Worm (Caenorhabditis elegans): ENCODE results near the gene msp-19.
"Not testable (repeated sequence)": the region's sequence is repeated elsewhere in the genome, so short reads cannot be mapped to it uniquely, and the experiment has no call there.

msp-19 gene

ce11 chrIV:5295240-5295639, 34.9 kb downstream of the msp-19 start, which contains the start of gene msp-51:
Gene msp-51 (minus strand): TSS chrIV:5295340.
- not testable (repeated sequence) for TF ChIP-seq tbx-9 (tag; optimal IDR thresholded peaks at IDR 0.05; ENCODE audit: borderline replicate concordance); madf-8 (GFP tag; conservative IDR thresholded peaks at IDR 0.05); nhr-179 (tag; optimal IDR thresholded peaks at IDR 0.05)

- TF ChIP-seq nfya-1 (tag; optimal IDR thresholded peaks at IDR 0.05; ENCODE audit: borderline replicate concordance, insufficient read depth): no peak
- no peak for TF ChIP-seq K12H6.12 (tag; optimal IDR thresholded peaks at IDR 0.05)
- TF ChIP-seq Y95B8A.8 (GFP tag; IDR thresholded peaks at IDR 0.05): no peak
- no peak for TF ChIP-seq ceh-79 (tag; optimal IDR thresholded peaks at IDR 0.05)
- no peak for TF ChIP-seq lag-1 (GFP tag; IDR thresholded peaks at IDR 0.05)
- no peak for TF ChIP-seq nfya-2 (GFP tag; IDR thresholded peaks at IDR 0.05)
- no peak for TF ChIP-seq B0035.1 (tag; optimal IDR thresholded peaks at IDR 0.05)
- no peak for TF ChIP-seq cebp-1 (GFP tag; IDR thresholded peaks at IDR 0.05)
- no peak for TF ChIP-seq cebp-1 (tag; optimal IDR thresholded peaks at IDR 0.05)
- TF ChIP-seq nhr-27 (tag; optimal IDR thresholded peaks at IDR 0.05): no peak
- no peak for TF ChIP-seq bed-1 (GFP tag; IDR thresholded peaks at IDR 0.05)
- TF ChIP-seq ceh-40 (GFP tag; IDR thresholded peaks at IDR 0.05): no peak
- no peak for TF ChIP-seq unc-130 (GFP tag; optimal IDR thresholded peaks at IDR 0.05)
These were observed 37.1 kb downstream of the msp-19 start, which contains the start of the genes ZK354.6 and msp-113 for ce11 chrIV:5297436-5298012. Gene ZK354.6 (minus strand): TSS chrIV:5297536. Gene msp-113 (plus strand): TSS chrIV:5297962.

- TF ChIP-seq egrh-3 (GFP tag; IDR thresholded peaks at IDR 0.05) (peak; percentile 70), Y53F4B.3 (GFP tag; IDR thresholded peaks at IDR 0.05) (peak; percentile 58; the same call in 1 of the 2 replicates)
These were observed 38.7 kb downstream of the msp-19 start for ce11 chrIV:5299138-5299537.

ce11 chrIV:5303030-5303429, 42.6 kb downstream of the msp-19 start, which contains the start of gene ZK354.7:
Gene ZK354.7 (minus strand): TSS chrIV:5303130.
- TF ChIP-seq ets-4 (GFP tag; optimal IDR thresholded peaks at IDR 0.05) (no peak), cebp-2 (GFP tag; IDR thresholded peaks at IDR 0.05) (no peak), hlh-26 (GFP tag; conservative IDR thresholded peaks at IDR 0.05) (no peak), F52B5.7 (tag; optimal IDR thresholded peaks at IDR 0.05) (no peak), pbrm-1 (GFP tag; IDR thresholded peaks at IDR 0.05) (no peak), rec-8 (tag; optimal IDR thresholded peaks at IDR 0.05) (no peak), gei-17 (GFP tag; optimal IDR thresholded peaks at IDR 0.05) (no peak)

- no peak for TF ChIP-seq pha-4 (tag; optimal IDR thresholded peaks at IDR 0.05)
- TF ChIP-seq unc-62 (GFP tag; optimal IDR thresholded peaks at IDR 0.05): no peak
- no peak for TF ChIP-seq snpc-3.4 (tag; optimal IDR thresholded peaks at IDR 0.05)
- TF ChIP-seq efl-1 (GFP tag; optimal IDR thresholded peaks at IDR 0.05): no peak
- no peak for TF ChIP-seq ztf-22 (GFP tag; optimal IDR thresholded peaks at IDR 0.05)
- no peak for TF ChIP-seq attf-6 (GFP tag; IDR thresholded peaks at IDR 0.05)
- TF ChIP-seq madf-10 (tag; optimal IDR thresholded peaks at IDR 0.05): no peak
- TF ChIP-seq ztf-28 (GFP tag; IDR thresholded peaks at IDR 0.05): no peak
- TF ChIP-seq egl-44 (GFP tag; IDR thresholded peaks at IDR 0.05): no peak
- no peak for TF ChIP-seq lin-40 (tag; optimal IDR thresholded peaks at IDR 0.05)
- no peak for TF ChIP-seq gei-17 (GFP tag; optimal IDR thresholded peaks at IDR 0.05)
- TF ChIP-seq bed-2 (GFP tag; IDR thresholded peaks at IDR 0.05): no peak
- no peak for TF ChIP-seq let-526 (GFP tag; IDR thresholded peaks at IDR 0.05)
- no peak for TF ChIP-seq K11D2.4 (GFP tag; IDR thresholded peaks at IDR 0.05)
- TF ChIP-seq F23B12.7 (tag; optimal IDR thresholded peaks at IDR 0.05; ENCODE audit: insufficient read depth): no peak
- TF ChIP-seq bed-1 (GFP tag; IDR thresholded peaks at IDR 0.05): no peak
- TF ChIP-seq rcor-1 (GFP tag; IDR thresholded peaks at IDR 0.05): no peak
- no peak for TF ChIP-seq unc-130 (GFP tag; optimal IDR thresholded peaks at IDR 0.05)
- TF ChIP-seq dpl-1 (GFP tag; optimal IDR thresholded peaks at IDR 0.05): no peak
- TF ChIP-seq pbrm-1 (GFP tag; IDR thresholded peaks at IDR 0.05): no peak
These were observed 45.7 kb downstream of the msp-19 start, which contains the start of gene ZK354.8 for ce11 chrIV:5306040-5306439. Gene ZK354.8 (minus strand): TSS chrIV:5306140.
